Fruit fly (Drosophila melanogaster) whole organism, prepupa: ENCODE data around the gene CG5180.

ENCODE experiments used
- Blimp-1 ChIP-seq: fragments of 200-800 bp; sonication (Bioruptor generic); optimal IDR thresholded peaks from 3 replicates; lab custom pipeline; 2017; ENCODE audit warnings: missing biosample characterization, missing genetic modification characterization, mild to moderate bottlenecking, moderate library complexity, missing genetic modification reagents
- CG10631 ChIP-seq: fragments of 200-800 bp; sonication (Bioruptor generic); optimal IDR thresholded peaks from 2 replicates; lab custom pipeline; 2016; ENCODE audit warnings: missing biosample characterization, missing genetic modification characterization
- CG10669 ChIP-seq: fragments of 200-800 bp; sonication (Bioruptor generic); optimal IDR thresholded peaks from 3 replicates; lab custom pipeline; 2018; ENCODE audit warnings: missing biosample characterization, mild to moderate bottlenecking, missing genetic modification characterization, moderate library complexity
- CG11294 ChIP-seq: fragments of 200-800 bp; sonication (Bioruptor generic); IDR thresholded peaks from 2 replicates; pipeline ENCODE4 v1.3.6; 2022; ENCODE audit warnings: missing biosample characterization, missing genetic modification characterization
- CG11762 ChIP-seq: fragments of 200-800 bp; sonication (Bioruptor generic); optimal IDR thresholded peaks from 3 replicates; lab custom pipeline; 2016; ENCODE audit warnings: missing biosample characterization, missing genetic modification characterization; ENCODE audit not compliant: insufficient read depth
- CG11902 ChIP-seq: fragments of 200-800 bp; sonication (Bioruptor generic); optimal IDR thresholded peaks from 3 replicates; lab custom pipeline; 2016; ENCODE audit warnings: missing biosample characterization, missing genetic modification characterization
- CG15336 ChIP-seq: fragments of 200-800 bp; sonication (Bioruptor generic); IDR thresholded peaks from 2 replicates; pipeline ENCODE4 v1.3.6; 2022; ENCODE audit warnings: missing biosample characterization, missing genetic modification characterization
- CG1621 ChIP-seq: fragments of 200-800 bp; sonication (Bioruptor generic); optimal IDR thresholded peaks from 3 replicates; lab custom pipeline; 2018; ENCODE audit warnings: missing biosample characterization, mild to moderate bottlenecking, missing genetic modification characterization
- CG16779 ChIP-seq: fragments of 200-800 bp; sonication (Bioruptor generic); optimal IDR thresholded peaks from 3 replicates; lab custom pipeline; 2017; ENCODE audit warnings: missing biosample characterization, mild to moderate bottlenecking, missing genetic modification characterization
- CG3032 ChIP-seq: fragments of 200-800 bp; optimal IDR thresholded peaks from 2 replicates; lab custom pipeline; 2019; ENCODE audit warnings: missing biosample characterization, mild to moderate bottlenecking, missing genetic modification characterization, moderate library complexity
- CG31627 ChIP-seq: fragments of 200-800 bp; sonication (Bioruptor generic); optimal IDR thresholded peaks from 3 replicates; lab custom pipeline; 2016; ENCODE audit warnings: missing biosample characterization, missing genetic modification characterization
- CG32006 ChIP-seq: fragments of 200-800 bp; sonication (Bioruptor generic); optimal IDR thresholded peaks from 3 replicates; lab custom pipeline; 2017; ENCODE audit warnings: missing biosample characterization, mild to moderate bottlenecking, missing genetic modification characterization
- CG34406 ChIP-seq: fragments of 200-800 bp; sonication (Bioruptor generic); optimal IDR thresholded peaks from 3 replicates; lab custom pipeline; 2016; ENCODE audit warnings: missing biosample characterization, missing genetic modification characterization
- CG4318 ChIP-seq: fragments of 200-800 bp; sonication (Bioruptor generic); optimal IDR thresholded peaks from 3 replicates; lab custom pipeline; 2017; ENCODE audit warnings: missing biosample characterization, mild to moderate bottlenecking, missing genetic modification characterization
- CG6276 ChIP-seq: fragments of 200-800 bp; sonication (Bioruptor generic); optimal IDR thresholded peaks from 2 replicates; lab custom pipeline; 2017; ENCODE audit warnings: missing biosample characterization, mild to moderate bottlenecking, missing genetic modification characterization
- CG6792 ChIP-seq: fragments of 200-800 bp; sonication (Bioruptor generic); optimal IDR thresholded peaks from 3 replicates; lab custom pipeline; 2016; ENCODE audit warnings: missing biosample characterization, missing genetic modification characterization
- CG6808 ChIP-seq: fragments of 200-800 bp; sonication (Bioruptor generic); optimal IDR thresholded peaks from 3 replicates; lab custom pipeline; 2017; ENCODE audit warnings: missing biosample characterization, missing genetic modification characterization, mild to moderate bottlenecking, moderate library complexity, missing genetic modification reagents
- CG7368 ChIP-seq: fragments of 200-800 bp; sonication (Bioruptor generic); optimal IDR thresholded peaks from 3 replicates; lab custom pipeline; 2016; ENCODE audit warnings: missing biosample characterization, missing genetic modification characterization
- CG8119 ChIP-seq: fragments of 200-800 bp; sonication (Bioruptor generic); IDR thresholded peaks from 3 replicates; pipeline ENCODE4 v1.3.6; 2022; ENCODE audit warnings: missing biosample characterization, missing genetic modification characterization
- CG8319 ChIP-seq: fragments of 200-800 bp; sonication (Bioruptor generic); optimal IDR thresholded peaks from 3 replicates; lab custom pipeline; 2016; ENCODE audit warnings: missing biosample characterization, missing genetic modification characterization
- CG8632 ChIP-seq: fragments of 200-800 bp; sonication (Bioruptor generic); optimal IDR thresholded peaks from 3 replicates; lab custom pipeline; 2016; ENCODE audit warnings: missing biosample characterization, missing genetic modification characterization
- CG9139 ChIP-seq: fragments of 200-800 bp; sonication (Bioruptor generic); optimal IDR thresholded peaks from 3 replicates; lab custom pipeline; 2017; ENCODE audit warnings: missing biosample characterization, mild to moderate bottlenecking, missing genetic modification characterization
- Eip75B ChIP-seq: fragments of 200-800 bp; sonication (Bioruptor generic); optimal IDR thresholded peaks from 3 replicates; lab custom pipeline; 2016; ENCODE audit warnings: missing biosample characterization, missing genetic modification characterization
- Eip78C ChIP-seq: fragments of 200-800 bp; sonication (Bioruptor generic); peaks from one replicate; lab custom pipeline; 2016; ENCODE audit warnings: missing biosample characterization, missing genetic modification characterization
- Eip93F ChIP-seq: fragments of 200-800 bp; sonication (Bioruptor generic); optimal IDR thresholded peaks from 2 replicates; lab custom pipeline; 2016; ENCODE audit warnings: missing biosample characterization, mild to moderate bottlenecking, missing genetic modification characterization
- Ets21C ChIP-seq: fragments of 200-800 bp; sonication (Bioruptor generic); optimal IDR thresholded peaks from 3 replicates; lab custom pipeline; 2016; ENCODE audit warnings: missing biosample characterization, missing genetic modification characterization
- Hr38 ChIP-seq: sonication (Bioruptor generic); optimal IDR thresholded peaks from 2 replicates; lab custom pipeline; 2016; ENCODE audit warnings: missing biosample characterization, missing genetic modification characterization
- Hr39 ChIP-seq: fragments of 200-800 bp; sonication (Bioruptor generic); optimal IDR thresholded peaks from 2 replicates; lab custom pipeline; 2016; ENCODE audit warnings: missing biosample characterization, missing genetic modification characterization
- Hr4 ChIP-seq: fragments of 200-800 bp; sonication (Bioruptor generic); optimal IDR thresholded peaks from 3 replicates; lab custom pipeline; 2016; ENCODE audit warnings: missing biosample characterization, missing genetic modification characterization
- Lpt ChIP-seq: fragments of 200-800 bp; sonication (Bioruptor generic); optimal IDR thresholded peaks from 3 replicates; lab custom pipeline; 2016; ENCODE audit warnings: missing biosample characterization, missing genetic modification characterization
- Met ChIP-seq: fragments of 200-800 bp; sonication (Bioruptor generic); optimal IDR thresholded peaks from 3 replicates; lab custom pipeline; 2016; ENCODE audit warnings: missing biosample characterization, missing genetic modification characterization
- OdsH ChIP-seq: fragments of 200-800 bp; sonication (Bioruptor generic); optimal IDR thresholded peaks from 3 replicates; lab custom pipeline; 2016; ENCODE audit warnings: missing biosample characterization, missing genetic modification characterization
- Smox ChIP-seq: fragments of 200-800 bp; sonication (Bioruptor generic); optimal IDR thresholded peaks from 3 replicates; lab custom pipeline; 2016; ENCODE audit warnings: missing biosample characterization, missing genetic modification characterization
- Sox102F ChIP-seq: fragments of 200-800 bp; sonication (Bioruptor generic); optimal IDR thresholded peaks from 2 replicates; lab custom pipeline; 2016; ENCODE audit warnings: missing biosample characterization, mild to moderate bottlenecking, missing genetic modification characterization
- Sox14 ChIP-seq: fragments of 200-800 bp; sonication (Bioruptor generic); optimal IDR thresholded peaks from 3 replicates; lab custom pipeline; 2016; ENCODE audit warnings: missing biosample characterization, missing genetic modification characterization
- Sox15 ChIP-seq: fragments of 200-800 bp; sonication (Bioruptor generic); optimal IDR thresholded peaks from 3 replicates; lab custom pipeline; 2016; ENCODE audit warnings: missing biosample characterization, missing genetic modification characterization
- acj6 ChIP-seq: fragments of 200-800 bp; sonication (Bioruptor generic); optimal IDR thresholded peaks from 3 replicates; lab custom pipeline; 2016; ENCODE audit warnings: missing biosample characterization, missing genetic modification characterization
- cyc ChIP-seq: fragments of 200-800 bp; sonication (Bioruptor generic); optimal IDR thresholded peaks from 3 replicates; lab custom pipeline; 2016; ENCODE audit warnings: missing biosample characterization, missing genetic modification characterization
- dac ChIP-seq: fragments of 200-800 bp; sonication (Bioruptor generic); optimal IDR thresholded peaks from 2 replicates; lab custom pipeline; 2017; ENCODE audit warnings: missing biosample characterization, mild to moderate bottlenecking, missing genetic modification characterization
- dsx ChIP-seq: fragments of 200-800 bp; optimal IDR thresholded peaks from 3 replicates; lab custom pipeline; 2019; ENCODE audit warnings: missing biosample characterization, mild to moderate bottlenecking, missing genetic modification characterization, moderate library complexity; ENCODE audit not compliant: poor library complexity, severe bottlenecking
- eg ChIP-seq: fragments of 200-800 bp; sonication (Bioruptor generic); IDR thresholded peaks from 3 replicates; pipeline ENCODE4 v1.3.6; 2022; ENCODE audit warnings: missing biosample characterization, missing genetic modification characterization
- esn ChIP-seq: fragments of 200-800 bp; sonication (Bioruptor generic); optimal IDR thresholded peaks from 2 replicates; lab custom pipeline; 2016; ENCODE audit warnings: missing biosample characterization, mild to moderate bottlenecking, missing genetic modification characterization, moderate library complexity
- fd59A ChIP-seq: fragments of 200-800 bp; sonication (Bioruptor generic); optimal IDR thresholded peaks from 2 replicates; lab custom pipeline; 2017; ENCODE audit warnings: missing biosample characterization, mild to moderate bottlenecking, missing genetic modification characterization, missing genetic modification reagents
- fd85E ChIP-seq: fragments of 200-800 bp; sonication (Bioruptor generic); optimal IDR thresholded peaks from 3 replicates; lab custom pipeline; 2016; ENCODE audit warnings: missing biosample characterization, missing genetic modification characterization
- fkh ChIP-seq: fragments of 200-800 bp; sonication (Bioruptor generic); optimal IDR thresholded peaks from 3 replicates; lab custom pipeline; 2017; ENCODE audit warnings: missing biosample characterization, mild to moderate bottlenecking, missing genetic modification characterization, moderate library complexity
- lz ChIP-seq: fragments of 200-800 bp; sonication (Bioruptor generic); optimal IDR thresholded peaks from 3 replicates; lab custom pipeline; 2016; ENCODE audit warnings: missing biosample characterization, missing genetic modification characterization
- net ChIP-seq: fragments of 200-800 bp; sonication (Bioruptor generic); optimal IDR thresholded peaks from 3 replicates; lab custom pipeline; 2016; ENCODE audit warnings: missing biosample characterization, missing genetic modification characterization
- salr ChIP-seq, 2 experiments: fragments of 200-800 bp; sonication (Bioruptor generic); optimal IDR thresholded peaks; 3 replicates each; lab custom pipeline; 2016 to 2018; ENCODE audit warnings: missing biosample characterization in 2 of 2, missing genetic modification characterization in 2 of 2, mild to moderate bottlenecking in 1 of 2
- ss ChIP-seq, 2 experiments: fragments of 200-800 bp; sonication (Bioruptor generic); optimal IDR thresholded peaks; 2 replicates in 1 of 2; 3 replicates in 1 of 2; lab custom pipeline; 2017 to 2018; ENCODE audit warnings: mild to moderate bottlenecking in 2 of 2, missing biosample characterization in 2 of 2, missing genetic modification characterization in 2 of 2, moderate library complexity in 1 of 2
- svp ChIP-seq: fragments of 200-800 bp; sonication (Bioruptor generic); peaks from one replicate; lab custom pipeline; 2016; ENCODE audit warnings: missing biosample characterization, missing genetic modification characterization
- vri ChIP-seq: fragments of 200-800 bp; sonication (Bioruptor generic); optimal IDR thresholded peaks from 3 replicates; lab custom pipeline; 2016; ENCODE audit warnings: missing biosample characterization, mild to moderate bottlenecking, missing genetic modification characterization

The CG5180 gene

dm6 chr3R:20557415-20558105 lies at the start of gene CG5180, which contains the start of gene DPCoAC:
Gene CG5180 (plus strand): TSS chr3R:20557930.
Gene DPCoAC (minus strand): TSS chr3R:20557667.
- TF ChIP-seq Hr4 (GFP tag; lab: Kevin White, UChicago) (peak; percentile 68), eg (GFP tag; lab: Robert Waterston, UW) (peak; percentile 72), CG6808 (peak; percentile 40), Ets21C (peak; percentile 55), CG10631 (peak; percentile 72), CG11762 (peak; percentile 9), CG31627 (GFP tag; lab: Kevin White, UChicago) (peak; percentile 74), Hr39 (GFP tag; lab: Kevin White, UChicago) (peak; percentile 60), CG4318 (GFP tag; lab: Kevin White, UChicago) (peak; percentile 56), CG6792 (GFP tag; lab: Kevin White, UChicago) (no peak), Sox14 (GFP tag; lab: Kevin White, UChicago) (peak; percentile 81), svp (GFP tag; lab: Kevin White, UChicago) (peak; percentile 79), dac (GFP tag; lab: Kevin White, UChicago) (peak; percentile 16), Smox (GFP tag; lab: Kevin White, UChicago) (peak; percentile 51), fd59A (no peak), CG16779 (tag; lab: Kevin White, UChicago) (no peak), CG32006 (GFP tag; lab: Kevin White, UChicago) (peak; percentile 65), Blimp-1 (GFP tag; lab: Kevin White, UChicago) (peak; percentile 12), Eip93F (GFP tag; lab: Kevin White, UChicago) (peak; percentile 45), CG10669 (GFP tag; lab: Kevin White, UChicago) (peak; percentile 20), Sox15 (peak; percentile 46), CG1621 (tag; lab: Kevin White, UChicago) (peak; percentile 47), lz (GFP tag; lab: Kevin White, UChicago) (peak; percentile 15), cyc (GFP tag; lab: Kevin White, UChicago) (peak; percentile 69), CG11294 (GFP tag; lab: Robert Waterston, UW) (peak; percentile 36; the same call in 1 of the 2 replicates), CG3032 (tag; lab: Kevin White, UChicago) (peak; percentile 55), CG6276 (GFP tag; lab: Kevin White, UChicago) (no peak), CG34406 (GFP tag; lab: Kevin White, UChicago) (peak; percentile 43), CG11902 (GFP tag; lab: Kevin White, UChicago) (peak; percentile 27), CG8632 (GFP tag; lab: Kevin White, UChicago) (peak; percentile 18), vri (GFP tag; lab: Kevin White, UChicago) (peak; percentile 70), CG8119 (0 out of 3 replicates have a peak, but pooled peaks have one; percentile 27), fd85E (no peak), CG7368 (peak; percentile 19), fkh (GFP tag; lab: Kevin White, UChicago) (peak; percentile 29), esn (GFP tag; lab: Kevin White, UChicago) (peak; percentile 56), OdsH (GFP tag; lab: Kevin White, UChicago) (peak; percentile 69), Hr38 (GFP tag; lab: Kevin White, UChicago) (no peak), Eip78C (GFP tag; lab: Kevin White, UChicago) (peak; percentile 79), Lpt (GFP tag; lab: Kevin White, UChicago) (no peak), dsx (GFP tag; lab: Kevin White, UChicago) (no peak), CG15336 (GFP tag; lab: Robert Waterston, UW) (no peak), Sox102F (peak; percentile 34), CG8319 (peak; percentile 20), ss (GFP tag; optimal IDR thresholded peaks at IDR 0.05; lab: Kevin White, UChicago) (peak; percentile 34 to 37), Eip75B (GFP tag; lab: Kevin White, UChicago) (peak; percentile 32), salr (GFP tag; optimal IDR thresholded peaks at IDR 0.05; lab: Kevin White, UChicago) (peak in 1 of 2 experiments; percentile 65), CG9139 (GFP tag; lab: Kevin White, UChicago) (peak; percentile 36), acj6 (GFP tag; lab: Kevin White, UChicago) (peak; percentile 21), net (GFP tag; lab: Kevin White, UChicago) (peak; percentile 46), Met (GFP tag; lab: Kevin White, UChicago) (peak; percentile 56)
